Fruit fly (Drosophila melanogaster) whole organism, embryonic: ENCODE results near the gene Rbm13.

Source experiments
- Asciz ChIP-seq: fragments of 200-800 bp; sonication (Bioruptor generic); optimal IDR thresholded peaks from 2 replicates; lab custom pipeline; 2017; ENCODE audit warnings: missing biosample characterization, mild to moderate bottlenecking, missing genetic modification characterization, missing genetic modification reagents
- CG10366 ChIP-seq: fragments of 200-800 bp; sonication (Bioruptor generic); IDR thresholded peaks from 2 replicates; pipeline ENCODE4 v1.3.6; 2022; ENCODE audit warnings: missing biosample characterization, missing genetic modification characterization
- CG11504 ChIP-seq: fragments of 200-800 bp; sonication (Bioruptor generic); optimal IDR thresholded peaks from 3 replicates; lab custom pipeline; 2019; ENCODE audit warnings: missing biosample characterization, mild to moderate bottlenecking, missing genetic modification characterization, moderate library complexity
- CG14014 ChIP-seq: fragments of 200-800 bp; sonication (Bioruptor generic); IDR thresholded peaks from 2 replicates; pipeline ENCODE4 v1.3.6; 2022; ENCODE audit warnings: missing biosample characterization, missing genetic modification characterization
- CG15073 ChIP-seq: fragments of 200-800 bp; sonication (Bioruptor generic); optimal IDR thresholded peaks from 2 replicates; lab custom pipeline; 2016; ENCODE audit warnings: missing biosample characterization, missing genetic modification characterization
- CG1602 ChIP-seq: fragments of 200-800 bp; sonication (Bioruptor generic); optimal IDR thresholded peaks from 3 replicates; lab custom pipeline; 2016; ENCODE audit warnings: missing biosample characterization, missing genetic modification characterization
- CG16779 ChIP-seq: fragments of 200-800 bp; sonication (Bioruptor generic); IDR thresholded peaks from 2 replicates; pipeline ENCODE4 v1.3.6; 2022; ENCODE audit warnings: missing biosample characterization, missing genetic modification characterization
- CG17385 ChIP-seq: fragments of 200-800 bp; sonication (Bioruptor generic); optimal IDR thresholded peaks from 3 replicates; lab custom pipeline; 2018; ENCODE audit warnings: missing biosample characterization, mild to moderate bottlenecking, missing genetic modification characterization
- CG17612 ChIP-seq: fragments of 200-800 bp; sonication (Bioruptor generic); IDR thresholded peaks from 2 replicates; pipeline ENCODE4 v1.3.6; 2022; ENCODE audit warnings: missing biosample characterization, missing genetic modification characterization
- CG1792 ChIP-seq: fragments of 200-800 bp; sonication (Bioruptor generic); optimal IDR thresholded peaks from 2 replicates; lab custom pipeline; 2016; ENCODE audit warnings: missing biosample characterization, missing genetic modification characterization
- CG18262 ChIP-seq: fragments of 200-800 bp; optimal IDR thresholded peaks from 3 replicates; lab custom pipeline; 2019; ENCODE audit warnings: missing biosample characterization, mild to moderate bottlenecking, missing genetic modification characterization, moderate library complexity
- CG18619 ChIP-seq: fragments of 200-800 bp; sonication (Bioruptor generic); optimal IDR thresholded peaks from 3 replicates; lab custom pipeline; 2017; ENCODE audit warnings: missing biosample characterization, mild to moderate bottlenecking, missing genetic modification characterization
- CG2129 ChIP-seq: fragments of 200-800 bp; sonication (Bioruptor generic); IDR thresholded peaks from 2 replicates; pipeline ENCODE4 v1.3.6; 2022; ENCODE audit warnings: missing biosample characterization, missing genetic modification characterization; ENCODE audit not compliant: partially characterized antibody
- CG3847 ChIP-seq: fragments of 200-800 bp; sonication (Bioruptor generic); IDR thresholded peaks from 2 replicates; pipeline ENCODE4 v1.3.6; 2022; ENCODE audit warnings: missing biosample characterization, missing genetic modification characterization
- CG4707 ChIP-seq: fragments of 200-800 bp; sonication (Bioruptor generic); optimal IDR thresholded peaks from 2 replicates; lab custom pipeline; 2018; ENCODE audit warnings: missing biosample characterization, mild to moderate bottlenecking, missing genetic modification characterization, moderate library complexity
- CG6254 ChIP-seq: fragments of 200-800 bp; sonication (Bioruptor generic); optimal IDR thresholded peaks from 3 replicates; lab custom pipeline; 2017; ENCODE audit warnings: mild to moderate bottlenecking, missing biosample characterization, missing genetic modification reagents, missing genetic modification characterization
- CG7271 ChIP-seq: fragments of 200-800 bp; sonication (Bioruptor generic); optimal IDR thresholded peaks from 2 replicates; lab custom pipeline; 2018; ENCODE audit warnings: missing biosample characterization, mild to moderate bottlenecking, missing genetic modification characterization, moderate library complexity
- CG7928 ChIP-seq: fragments of 200-800 bp; sonication (Bioruptor generic); optimal IDR thresholded peaks from 2 replicates; lab custom pipeline; 2017; ENCODE audit warnings: missing biosample characterization, mild to moderate bottlenecking, missing genetic modification characterization
- CrebB ChIP-seq: fragments of 200-800 bp; sonication (Bioruptor generic); optimal IDR thresholded peaks from 3 replicates; lab custom pipeline; 2018; ENCODE audit warnings: missing biosample characterization, mild to moderate bottlenecking, missing genetic modification characterization
- D19A ChIP-seq: fragments of 200-800 bp; optimal IDR thresholded peaks from 3 replicates; lab custom pipeline; 2019; ENCODE audit warnings: missing biosample characterization, mild to moderate bottlenecking, missing genetic modification characterization, moderate library complexity
- Ets65A ChIP-seq: fragments of 200-800 bp; sonication (Bioruptor generic); peaks from one replicate; lab custom pipeline; 2016; ENCODE audit warnings: missing biosample characterization, missing genetic modification characterization
- Fer1 ChIP-seq: fragments of 200-800 bp; sonication (Bioruptor generic); optimal IDR thresholded peaks from 2 replicates; lab custom pipeline; 2017; ENCODE audit warnings: missing biosample characterization, mild to moderate bottlenecking, missing genetic modification characterization
- Gug ChIP-seq: fragments of 200-800 bp; sonication (Bioruptor generic); IDR thresholded peaks from 4 replicates; pipeline ENCODE4 v1.3.6; 2022; ENCODE audit warnings: missing biosample characterization, missing genetic modification characterization
- Myb ChIP-seq: fragments of 200-800 bp; sonication (Bioruptor generic); optimal IDR thresholded peaks from 2 replicates; lab custom pipeline; 2016; ENCODE audit warnings: missing biosample characterization, missing genetic modification characterization
- Nf-YA ChIP-seq: fragments of 200-800 bp; sonication (Bioruptor generic); IDR thresholded peaks from 2 replicates; pipeline ENCODE4 v1.3.6; 2022; ENCODE audit warnings: missing biosample characterization, missing genetic modification characterization
- Oaz ChIP-seq: fragments of 200-800 bp; sonication (Bioruptor generic); IDR thresholded peaks from 2 replicates; pipeline ENCODE4 v1.3.6; 2022; ENCODE audit warnings: missing biosample characterization, missing genetic modification characterization
- Ssrp ChIP-seq: fragments of 200-800 bp; sonication (Bioruptor generic); optimal IDR thresholded peaks from 2 replicates; lab custom pipeline; 2018; ENCODE audit warnings: missing biosample characterization, mild to moderate bottlenecking, missing genetic modification characterization, moderate library complexity
- bowl ChIP-seq: fragments of 200-800 bp; sonication (Bioruptor generic); IDR thresholded peaks from 2 replicates; pipeline ENCODE4 v1.3.6; 2022; ENCODE audit warnings: missing biosample characterization, missing genetic modification characterization
- cato ChIP-seq: fragments of 200-800 bp; sonication (Bioruptor generic); optimal IDR thresholded peaks from 2 replicates; lab custom pipeline; 2016; ENCODE audit warnings: missing biosample characterization, missing genetic modification characterization, borderline replicate concordance
- cg ChIP-seq: fragments of 200-800 bp; sonication (Bioruptor generic); optimal IDR thresholded peaks from 3 replicates; lab custom pipeline; 2019; ENCODE audit warnings: missing biosample characterization, mild to moderate bottlenecking, missing genetic modification characterization, moderate library complexity
- esg ChIP-seq: fragments of 200-800 bp; sonication (Bioruptor generic); conservative IDR thresholded peaks from 2 replicates; pipeline ENCODE4 v1.3.6; 2022; ENCODE audit warnings: missing biosample characterization, missing genetic modification characterization
- fru ChIP-seq: fragments of >200 bp; optimal IDR thresholded peaks from 2 replicates; lab custom pipeline; 2017
- gsb ChIP-seq: fragments of 200-800 bp; sonication (Bioruptor generic); IDR thresholded peaks from 2 replicates; pipeline ENCODE4 v1.3.6; 2022; ENCODE audit warnings: missing biosample characterization, missing genetic modification characterization
- hth ChIP-seq: fragments of >200 bp; optimal IDR thresholded peaks from 2 replicates; lab custom pipeline; 2017; ENCODE audit warnings: inconsistent platforms
- jing ChIP-seq: fragments of 200-800 bp; sonication (Bioruptor generic); optimal IDR thresholded peaks from 2 replicates; lab custom pipeline; 2018; ENCODE audit warnings: missing biosample characterization, mild to moderate bottlenecking, missing genetic modification characterization
- kah ChIP-seq: fragments of 200-800 bp; sonication (Bioruptor generic); optimal IDR thresholded peaks from 2 replicates; lab custom pipeline; 2018; ENCODE audit warnings: missing biosample characterization, mild to moderate bottlenecking, missing genetic modification characterization
- knrl ChIP-seq: fragments of 200-800 bp; sonication (Bioruptor generic); IDR thresholded peaks from 3 replicates; pipeline ENCODE4 v1.3.6; 2022; ENCODE audit warnings: missing biosample characterization, missing genetic modification characterization; ENCODE audit not compliant: partially characterized antibody
- luna ChIP-seq: fragments of 200-800 bp; sonication (Bioruptor generic); optimal IDR thresholded peaks from 2 replicates; lab custom pipeline; 2016; ENCODE audit warnings: missing biosample characterization, missing genetic modification characterization
- mirr ChIP-seq: fragments of 200-800 bp; sonication (Bioruptor generic); optimal IDR thresholded peaks from 3 replicates; lab custom pipeline; 2018; ENCODE audit warnings: missing biosample characterization, mild to moderate bottlenecking, missing genetic modification characterization
- mld ChIP-seq: fragments of 200-800 bp; sonication (Bioruptor generic); IDR thresholded peaks from 3 replicates; pipeline ENCODE4 v1.3.6; 2022; ENCODE audit warnings: missing biosample characterization, missing genetic modification characterization; ENCODE audit not compliant: partially characterized antibody
- org-1 ChIP-seq: fragments of 200-800 bp; sonication (Bioruptor generic); optimal IDR thresholded peaks from 2 replicates; lab custom pipeline; 2017; ENCODE audit warnings: missing biosample characterization, missing genetic modification characterization
- ranshi ChIP-seq: fragments of 200-800 bp; sonication (Bioruptor generic); IDR thresholded peaks from 2 replicates; pipeline ENCODE4 v1.3.6; 2022; ENCODE audit warnings: missing biosample characterization, missing genetic modification characterization
- repo ChIP-seq: fragments of 200-800 bp; sonication (Bioruptor generic); optimal IDR thresholded peaks from 2 replicates; lab custom pipeline; 2016; ENCODE audit warnings: missing biosample characterization, missing genetic modification characterization
- salm ChIP-seq: fragments of 200-800 bp; sonication (Bioruptor generic); optimal IDR thresholded peaks from 2 replicates; lab custom pipeline; 2018; ENCODE audit warnings: missing biosample characterization, mild to moderate bottlenecking, missing genetic modification characterization
- sens ChIP-seq: fragments of 200-800 bp; sonication (Bioruptor generic); peaks from one replicate; lab custom pipeline; 2016; ENCODE audit warnings: missing biosample characterization, missing genetic modification characterization
- tgo ChIP-seq: fragments of 200-800 bp; sonication (Bioruptor generic); IDR thresholded peaks from 3 replicates; pipeline ENCODE4 v1.3.6; 2022; ENCODE audit warnings: missing biosample characterization, missing genetic modification characterization
- toy ChIP-seq: fragments of 200-800 bp; sonication (Bioruptor generic); IDR thresholded peaks from 2 replicates; pipeline ENCODE4 v1.3.6; 2022; ENCODE audit warnings: missing biosample characterization, missing genetic modification characterization
- unpg ChIP-seq: fragments of 200-800 bp; sonication (Bioruptor generic); optimal IDR thresholded peaks from 3 replicates; lab custom pipeline; 2018; ENCODE audit warnings: missing biosample characterization, mild to moderate bottlenecking, missing genetic modification characterization, moderate library complexity
- wek ChIP-seq: fragments of 200-800 bp; sonication (Bioruptor generic); optimal IDR thresholded peaks from 3 replicates; lab custom pipeline; 2018; ENCODE audit warnings: missing biosample characterization, mild to moderate bottlenecking, missing genetic modification characterization, moderate library complexity

Gene Rbm13

DNA sequence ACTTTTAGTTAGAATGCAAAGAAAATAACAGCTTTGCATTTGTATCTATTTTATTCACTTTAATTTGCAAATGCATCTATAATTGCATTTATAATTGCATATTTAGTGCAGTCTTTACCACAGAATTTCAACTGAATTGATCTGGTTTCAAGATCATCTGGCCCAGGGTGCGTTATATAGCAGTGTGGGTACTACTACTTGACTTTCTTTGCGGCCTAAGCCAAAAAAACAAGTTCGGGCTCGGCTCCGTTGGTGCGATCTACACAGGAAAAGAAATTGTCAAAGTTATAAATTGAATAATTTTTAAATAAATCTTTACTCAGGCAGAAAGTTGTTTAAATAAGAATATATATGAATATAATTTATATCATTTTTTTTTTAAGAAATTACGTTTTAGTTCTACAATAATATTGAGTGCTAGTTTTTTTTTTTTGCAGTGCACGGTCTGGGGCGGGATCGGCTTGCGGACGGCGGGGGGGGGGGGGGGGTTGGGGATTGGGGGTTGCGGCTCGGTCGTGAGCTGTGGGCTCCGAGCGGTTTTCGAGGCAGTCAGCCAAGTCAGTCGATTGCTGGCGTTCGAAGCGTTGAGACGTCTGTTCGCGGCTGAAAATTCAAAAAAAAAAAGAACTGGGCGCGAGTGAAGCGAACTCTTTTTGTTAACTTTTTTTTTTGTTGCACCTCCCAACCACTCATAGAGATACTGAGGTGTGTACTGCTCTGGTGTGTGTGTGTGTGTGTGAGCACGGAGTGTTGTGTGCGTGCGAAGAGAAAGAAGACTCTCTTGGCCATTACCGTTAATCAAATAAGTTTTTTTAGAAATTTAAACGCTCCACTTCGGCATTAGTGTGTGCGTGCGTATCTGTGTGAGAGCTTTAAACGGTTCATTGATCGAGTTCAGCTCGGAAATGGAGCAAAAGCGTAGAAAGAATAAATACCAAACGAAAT lies 37.7 kb upstream of the Rbm13 start (continued):
- TF ChIP-seq Gug (GFP tag; lab: Robert Waterston, UW) (peak; percentile 41; the same call in 1 of the 4 replicates), org-1 (GFP tag; lab: Kevin White, UChicago) (peak; percentile 64), salm (tag; lab: Kevin White, UChicago) (peak; percentile 24), CG3847 (GFP tag; lab: Robert Waterston, UW) (peak; percentile 85), CG4707 (GFP tag; lab: Kevin White, UChicago) (peak; percentile 32), CG16779 (no peak), mld (GFP tag; lab: Robert Waterston, UW) (no peak), bowl (GFP tag; lab: Robert Waterston, UW) (peak; percentile 17; the same call in 1 of the 2 replicates), Nf-YA (GFP tag; lab: Robert Waterston, UW) (peak; percentile 63; the same call in 1 of the 2 replicates), ranshi (peak; percentile 78), fru (lab: Kevin White, UChicago) (no peak), Ets65A (GFP tag; lab: Kevin White, UChicago) (peak; percentile 87), hth (lab: Kevin White, UChicago) (no peak), CG18619 (GFP tag; lab: Kevin White, UChicago) (peak; percentile 72), CG6254 (GFP tag; lab: Kevin White, UChicago) (peak; percentile 66), CG17612 (GFP tag; lab: Robert Waterston, UW) (peak; percentile 41), luna (no peak), CG1602 (GFP tag; lab: Kevin White, UChicago) (peak; percentile 52), CG17385 (peak; percentile 81), CG14014 (GFP tag; lab: Robert Waterston, UW) (peak; percentile 88), Myb (GFP tag; lab: Kevin White, UChicago) (peak; percentile 16), Ssrp (tag; lab: Kevin White, UChicago) (peak; percentile 75), jing (no peak), CG1792 (no peak), D19A (tag; lab: Kevin White, UChicago) (peak; percentile 77), esg (GFP tag; lab: Robert Waterston, UW) (peak; percentile 78), wek (GFP tag; lab: Kevin White, UChicago) (peak; percentile 16), CrebB (tag; lab: Kevin White, UChicago) (peak; percentile 54), CG15073 (no peak), cg (peak; percentile 77), unpg (GFP tag; lab: Kevin White, UChicago) (peak; percentile 86), CG7271 (tag; lab: Kevin White, UChicago) (no peak), CG10366 (peak; percentile 80), kah (GFP tag; lab: Kevin White, UChicago) (peak; percentile 77), CG7928 (GFP tag; lab: Kevin White, UChicago) (peak; percentile 28), Oaz (GFP tag; lab: Robert Waterston, UW) (peak; percentile 72), toy (GFP tag; lab: Robert Waterston, UW) (0 out of 2 replicates have a peak, but pooled peaks have one; percentile 40), CG11504 (tag; lab: Kevin White, UChicago) (peak; percentile 92), mirr (no peak), cato (GFP tag; lab: Kevin White, UChicago) (peak; percentile 7), CG18262 (tag; lab: Kevin White, UChicago) (peak; percentile 83), repo (no peak), gsb (peak; percentile 59), Fer1 (GFP tag; lab: Kevin White, UChicago) (peak; percentile 90), tgo (peak; percentile 82), Asciz (GFP tag; lab: Kevin White, UChicago) (peak; percentile 82), sens (GFP tag; lab: Kevin White, UChicago) (peak; percentile 91), CG2129 (GFP tag; lab: Robert Waterston, UW) (no peak), knrl (peak; percentile 26; the same call in 1 of the 3 replicates)
